Worm (Caenorhabditis elegans) whole organism, L4 larva: ENCODE results near the gene C16A3.6.

ENCODE experiments used
- F37D6.2 ChIP-seq: sonication (generic microtip); optimal IDR thresholded peaks from 2 replicates; lab custom pipeline; 2016; ENCODE audit warnings: mild to moderate bottlenecking, missing genetic modification characterization, missing compliant biosample characterization
- F49E8.2 ChIP-seq: sonication (generic microtip); optimal IDR thresholded peaks from 2 replicates; lab custom pipeline; 2016; ENCODE audit warnings: missing compliant biosample characterization, mild to moderate bottlenecking, missing genetic modification characterization, borderline replicate concordance
- R02D3.7 ChIP-seq: fragments of 150-350 bp; sonication (generic microtip); optimal IDR thresholded peaks from 3 replicates; lab custom pipeline; 2014; ENCODE audit warnings: missing biosample characterization, missing genetic modification characterization
- T26A8.4 ChIP-seq: fragments of 200-800 bp; sonication (Bioruptor generic); IDR thresholded peaks from 2 replicates; pipeline ENCODE4 v1.3.6; 2022; ENCODE audit warnings: missing genetic modification characterization, missing compliant biosample characterization
- Y105C5A.15 ChIP-seq: fragments of 200-800 bp; sonication (Bioruptor generic); IDR thresholded peaks from 2 replicates; pipeline ENCODE4 v1.3.6; 2022; ENCODE audit warnings: missing genetic modification characterization, missing compliant biosample characterization
- Y5F2A.4 ChIP-seq: fragments of 200-800 bp; sonication (Bioruptor generic); optimal IDR thresholded peaks from 2 replicates; lab custom pipeline; 2018; ENCODE audit warnings: mild to moderate bottlenecking, missing genetic modification characterization, missing compliant biosample characterization
- aha-1 ChIP-seq: fragments of 150-350 bp; peaks from one replicate; lab custom pipeline; 2014; ENCODE audit warnings: missing biosample characterization, missing genetic modification characterization
- aly-2 ChIP-seq: sonication (generic microtip); optimal IDR thresholded peaks from 2 replicates; lab custom pipeline; 2018; ENCODE audit warnings: missing biosample characterization, missing genetic modification characterization
- ama-1 ChIP-seq: fragments of 150-350 bp; optimal IDR thresholded peaks from 2 replicates; lab custom pipeline; 2014; ENCODE audit warnings: inconsistent platforms, mixed read lengths
- arid-1 ChIP-seq: fragments of 200-800 bp; sonication (Bioruptor generic); conservative IDR thresholded peaks from 2 replicates; pipeline ENCODE4 v1.3.6; 2022; ENCODE audit warnings: missing genetic modification reagents, missing genetic modification characterization, missing compliant biosample characterization
- ceh-20 ChIP-seq: fragments of 200-800 bp; sonication (Bioruptor generic); IDR thresholded peaks from 2 replicates; pipeline ENCODE4 v1.3.6; 2022; ENCODE audit warnings: missing genetic modification reagents, missing genetic modification characterization, missing compliant biosample characterization
- ctbp-1 ChIP-seq: fragments of 200-800 bp; sonication (Bioruptor generic); IDR thresholded peaks from 2 replicates; pipeline ENCODE4 v1.3.6; 2022; ENCODE audit warnings: missing genetic modification reagents, missing genetic modification characterization, missing compliant biosample characterization
- daf-16 ChIP-seq, 3 experiments: sonication (generic microtip); optimal IDR thresholded peaks; 2 replicates each; lab custom pipeline; 2016 to 2017; ENCODE audit warnings: missing genetic modification characterization in 3 of 3, missing genetic modification reagents in 3 of 3, mild to moderate bottlenecking in 2 of 3, missing compliant biosample characterization in 2 of 3, missing biosample characterization in 1 of 3, moderate library complexity in 1 of 3
- dmd-6 ChIP-seq: fragments of 200-800 bp; sonication (Bioruptor generic); IDR thresholded peaks from 2 replicates; pipeline ENCODE4 v1.3.6; 2022; ENCODE audit warnings: missing genetic modification reagents, missing genetic modification characterization, missing compliant biosample characterization
- fkh-10 ChIP-seq: fragments of 150-350 bp; optimal IDR thresholded peaks from 2 replicates; lab custom pipeline; 2014; ENCODE audit warnings: missing biosample characterization, missing genetic modification reagents, missing genetic modification characterization
- fos-1 ChIP-seq: fragments of 150-350 bp; optimal IDR thresholded peaks from 2 replicates; lab custom pipeline; 2014; ENCODE audit warnings: missing biosample characterization, missing genetic modification characterization
- gei-8 ChIP-seq: fragments of 200-800 bp; sonication (Bioruptor generic); optimal IDR thresholded peaks from 2 replicates; lab custom pipeline; 2018; ENCODE audit warnings: mild to moderate bottlenecking, missing genetic modification characterization, missing compliant biosample characterization
- hlh-11 ChIP-seq: fragments of 200-800 bp; sonication (Bioruptor generic); optimal IDR thresholded peaks from 2 replicates; lab custom pipeline; 2018; ENCODE audit warnings: mild to moderate bottlenecking, missing genetic modification characterization, missing compliant biosample characterization
- lim-7 ChIP-seq: fragments of 200-800 bp; sonication (Bioruptor generic); IDR thresholded peaks from 2 replicates; pipeline ENCODE4 v1.3.6; 2022; ENCODE audit warnings: missing genetic modification characterization, missing compliant biosample characterization
- lin-13 ChIP-seq: fragments of 150-350 bp; optimal IDR thresholded peaks from 2 replicates; lab custom pipeline; 2014; ENCODE audit warnings: missing biosample characterization, missing genetic modification reagents, missing genetic modification characterization
- lin-38 ChIP-seq: fragments of 200-800 bp; sonication (Bioruptor generic); IDR thresholded peaks from 2 replicates; pipeline ENCODE4 v1.3.6; 2022; ENCODE audit warnings: missing genetic modification reagents, missing genetic modification characterization, missing compliant biosample characterization
- madf-9 ChIP-seq: fragments of 200-800 bp; sonication (Bioruptor generic); conservative IDR thresholded peaks from 2 replicates; pipeline ENCODE4 v1.3.6; 2022; ENCODE audit warnings: missing genetic modification reagents, missing genetic modification characterization, missing compliant biosample characterization
- mdt-29 ChIP-seq: fragments of 200-800 bp; sonication (Bioruptor generic); IDR thresholded peaks from 2 replicates; pipeline ENCODE4 v1.3.6; 2022; ENCODE audit warnings: missing genetic modification reagents, missing genetic modification characterization, missing compliant biosample characterization
- mes-2 ChIP-seq: sonication (generic microtip); optimal IDR thresholded peaks from 2 replicates; lab custom pipeline; 2016; ENCODE audit warnings: missing genotype, mild to moderate bottlenecking, missing genetic modification characterization, missing compliant biosample characterization; ENCODE audit not compliant: poor library complexity, severe bottlenecking
- mxl-2 ChIP-seq: fragments of 200-800 bp; sonication (Bioruptor generic); conservative IDR thresholded peaks from 2 replicates; pipeline ENCODE4 v1.3.6; 2022; ENCODE audit warnings: missing genetic modification reagents, missing genetic modification characterization, missing compliant biosample characterization
- mxl-3 ChIP-seq: fragments of 200-800 bp; sonication (Bioruptor generic); optimal IDR thresholded peaks from 2 replicates; lab custom pipeline; 2018; ENCODE audit warnings: mild to moderate bottlenecking, missing genetic modification characterization, missing compliant biosample characterization
- nhr-10 ChIP-seq: fragments of 150-350 bp; optimal IDR thresholded peaks from 2 replicates; lab custom pipeline; 2014; ENCODE audit warnings: missing biosample characterization, missing genetic modification characterization
- nhr-102 ChIP-seq: sonication (generic microtip); optimal IDR thresholded peaks from 2 replicates; lab custom pipeline; 2016; ENCODE audit warnings: mild to moderate bottlenecking, missing genetic modification characterization, moderate library complexity, missing compliant biosample characterization
- nhr-111 ChIP-seq: fragments of 200-800 bp; sonication (Bioruptor generic); optimal IDR thresholded peaks from 2 replicates; lab custom pipeline; 2018; ENCODE audit warnings: mild to moderate bottlenecking, missing genetic modification characterization, missing compliant biosample characterization
- nhr-41 ChIP-seq: fragments of 200-800 bp; sonication (Bioruptor generic); IDR thresholded peaks from 2 replicates; pipeline ENCODE4 v1.3.6; 2022; ENCODE audit warnings: missing genetic modification reagents, missing genetic modification characterization, missing compliant biosample characterization
- nhr-48 ChIP-seq: sonication (generic microtip); optimal IDR thresholded peaks from 2 replicates; lab custom pipeline; 2016; ENCODE audit warnings: mild to moderate bottlenecking, missing genetic modification characterization, missing compliant biosample characterization
- nhr-76 ChIP-seq: fragments of 150-350 bp; optimal IDR thresholded peaks from 2 replicates; lab custom pipeline; 2014; ENCODE audit warnings: missing biosample characterization, missing genetic modification characterization
- php-3 ChIP-seq: fragments of 200-800 bp; sonication (Bioruptor generic); IDR thresholded peaks from 2 replicates; pipeline ENCODE4 v1.3.6; 2022; ENCODE audit warnings: missing genetic modification reagents, missing genetic modification characterization, missing compliant biosample characterization
- pqm-1 ChIP-seq: sonication (generic microtip); optimal IDR thresholded peaks from 2 replicates; lab custom pipeline; 2017; ENCODE audit warnings: missing biosample characterization, missing genetic modification characterization
- rbr-2 ChIP-seq: sonication (generic microtip); optimal IDR thresholded peaks from 2 replicates; lab custom pipeline; 2016; ENCODE audit warnings: missing genotype, missing genetic modification characterization, missing compliant biosample characterization
- saeg-2 ChIP-seq: fragments of 200-800 bp; sonication (Bioruptor generic); IDR thresholded peaks from 2 replicates; pipeline ENCODE4 v1.3.6; 2022; ENCODE audit warnings: missing genetic modification reagents, missing genetic modification characterization, missing compliant biosample characterization
- sdz-12 ChIP-seq: fragments of 200-800 bp; sonication (Bioruptor generic); optimal IDR thresholded peaks from 2 replicates; lab custom pipeline; 2018; ENCODE audit warnings: mild to moderate bottlenecking, missing genetic modification characterization, missing compliant biosample characterization
- set-16 ChIP-seq: fragments of 200-800 bp; sonication (Bioruptor generic); IDR thresholded peaks from 2 replicates; pipeline ENCODE4 v1.3.6; 2022; ENCODE audit warnings: missing genetic modification reagents, missing genetic modification characterization, missing compliant biosample characterization
- skn-1 ChIP-seq: fragments of 150-350 bp; optimal IDR thresholded peaks from 2 replicates; lab custom pipeline; 2014; ENCODE audit warnings: missing biosample characterization, missing genetic modification characterization
- spr-1 ChIP-seq: sonication (generic microtip); optimal IDR thresholded peaks from 2 replicates; lab custom pipeline; 2016; ENCODE audit warnings: mild to moderate bottlenecking, missing genetic modification characterization, missing compliant biosample characterization
- spr-3 ChIP-seq: fragments of 200-800 bp; sonication (Bioruptor generic); optimal IDR thresholded peaks from 2 replicates; lab custom pipeline; 2018; ENCODE audit warnings: mild to moderate bottlenecking, missing genetic modification characterization, missing compliant biosample characterization
- unc-130 ChIP-seq: sonication (generic microtip); optimal IDR thresholded peaks from 2 replicates; lab custom pipeline; 2016; ENCODE audit warnings: missing genetic modification reagents, missing genetic modification characterization, missing compliant biosample characterization
- unc-62 ChIP-seq, 3 experiments: fragments of 150-350 bp in 1 of 3; sonication (generic microtip); optimal IDR thresholded peaks in 2 of 3; peaks in 1 of 3; 1 replicate in 1 of 3; 2 replicates in 2 of 3; lab custom pipeline; 2014 to 2017; ENCODE audit warnings: missing biosample characterization in 3 of 3, missing genetic modification characterization in 3 of 3, missing genetic modification reagents in 3 of 3, missing genotype in 1 of 3
- vab-7 ChIP-seq: fragments of 200-800 bp; sonication (Bioruptor generic); IDR thresholded peaks from 2 replicates; pipeline ENCODE4 v1.3.6; 2022; ENCODE audit warnings: missing genetic modification reagents, missing genetic modification characterization, missing compliant biosample characterization
- zfp-3 ChIP-seq: fragments of 200-800 bp; sonication (Bioruptor generic); conservative IDR thresholded peaks from 2 replicates; pipeline ENCODE4 v1.3.6; 2022; ENCODE audit warnings: missing genetic modification reagents, missing genetic modification characterization, missing compliant biosample characterization
- zip-11 ChIP-seq: fragments of 200-800 bp; sonication (Bioruptor generic); IDR thresholded peaks from 2 replicates; pipeline ENCODE4 v1.3.6; 2022; ENCODE audit warnings: missing genetic modification characterization, missing compliant biosample characterization

C16A3.6 gene

DNA sequence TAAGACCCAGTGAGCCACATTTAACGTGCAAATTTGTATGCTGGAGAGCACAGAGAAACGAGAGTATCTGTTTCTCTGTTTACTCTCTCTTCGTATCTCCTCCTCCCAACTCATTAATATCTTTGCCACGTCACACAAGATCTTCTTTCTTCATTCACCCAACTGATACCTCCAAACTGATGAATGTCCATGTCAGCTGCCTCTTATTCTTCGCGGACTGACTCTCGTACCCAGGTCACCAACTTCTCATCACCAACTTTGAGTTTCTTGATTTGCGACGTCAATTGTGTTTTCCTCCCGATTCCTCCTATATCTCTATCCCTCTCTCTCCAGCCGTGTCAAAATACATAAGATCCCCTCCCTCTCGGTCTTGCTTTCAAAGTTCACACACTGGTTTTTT, 23.3 kb downstream of the C16A3.6 start:
- no peak for TF ChIP-seq R02D3.7
- TF ChIP-seq aly-2 (tag; lab: Kevin White, UChicago), result no peak
- TF ChIP-seq unc-130, result no peak
- TF ChIP-seq Y5F2A.4, result no peak
- no peak for TF ChIP-seq mes-2
- TF ChIP-seq zip-11, result no peak
- TF ChIP-seq daf-16 (GFP tag; optimal IDR thresholded peaks at IDR 0.05; lab: Kevin White, UChicago), result peak in 1 of 2 experiments; percentile 64
- no peak for TF ChIP-seq daf-16 (tag; optimal IDR thresholded peaks at IDR 0.05; lab: Kevin White, UChicago)
- peak; percentile 35 for TF ChIP-seq hlh-11 (tag; lab: Kevin White, UChicago)
- TF ChIP-seq pqm-1 (tag; lab: Kevin White, UChicago), result no peak
- TF ChIP-seq arid-1 (GFP tag; lab: Robert Waterston, UW), result no peak
- TF ChIP-seq unc-62 (GFP tag; optimal IDR thresholded peaks at IDR 0.05 in 1 of 2; lab: Kevin White, UChicago), result peak in 1 of 2 experiments; percentile 74
- TF ChIP-seq unc-62 (tag; optimal IDR thresholded peaks at IDR 0.05; lab: Kevin White, UChicago), result no peak
- TF ChIP-seq spr-3 (GFP tag; lab: Kevin White, UChicago), result no peak
- TF ChIP-seq aha-1 (tag; lab: Kevin White, UChicago), result no peak
- TF ChIP-seq nhr-111, result no peak
- no peak for TF ChIP-seq mxl-3

DNA sequence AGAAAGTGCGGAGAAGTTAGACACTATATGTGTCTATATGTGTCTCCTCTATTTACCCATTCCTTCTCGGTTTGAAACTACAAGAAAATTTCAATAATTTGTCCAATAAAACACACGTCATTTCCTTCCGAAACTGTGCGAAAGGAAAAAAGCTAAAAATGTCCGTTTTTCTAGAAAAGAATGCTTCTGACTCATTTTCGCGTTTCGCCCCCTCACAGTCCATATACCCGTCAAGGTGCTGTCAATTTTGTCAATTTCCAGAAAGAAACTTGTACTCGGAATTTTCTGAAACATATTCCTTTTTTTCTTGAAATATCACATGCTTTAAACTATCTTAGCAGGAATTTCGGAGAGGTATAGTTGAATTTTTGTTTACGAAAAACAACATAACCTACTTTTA, 23.8 kb downstream of the C16A3.6 start:
- no peak for TF ChIP-seq F37D6.2 (tag; lab: Kevin White, UChicago)
- TF ChIP-seq php-3 (GFP tag; lab: Robert Waterston, UW), result no peak
- no peak for TF ChIP-seq sdz-12 (GFP tag; lab: Kevin White, UChicago)
- TF ChIP-seq dmd-6, result peak; percentile 67
- no peak for TF ChIP-seq hlh-11 (tag; lab: Kevin White, UChicago)
- no peak for TF ChIP-seq nhr-10
- TF ChIP-seq T26A8.4 (GFP tag; lab: Robert Waterston, UW), result no peak
- TF ChIP-seq zfp-3, result no peak
- no peak for TF ChIP-seq lim-7 (GFP tag; lab: Robert Waterston, UW)
- no peak for TF ChIP-seq gei-8
- TF ChIP-seq mxl-2, result no peak
- TF ChIP-seq fos-1 (tag; lab: Kevin White, UChicago), result no peak
- no peak for TF ChIP-seq Y105C5A.15 (GFP tag; lab: Robert Waterston, UW)
- no peak for TF ChIP-seq nhr-41 (GFP tag; lab: Robert Waterston, UW)
- no peak for TF ChIP-seq ctbp-1 (GFP tag; lab: Robert Waterston, UW)
- TF ChIP-seq ama-1 (lab: Kevin White, UChicago), result no peak
- no peak for TF ChIP-seq nhr-102 (tag; lab: Kevin White, UChicago)
- TF ChIP-seq vab-7 (GFP tag; lab: Robert Waterston, UW), result no peak
- no peak for TF ChIP-seq saeg-2 (GFP tag; lab: Robert Waterston, UW)
- TF ChIP-seq unc-62 (GFP tag; optimal IDR thresholded peaks at IDR 0.05 in 1 of 2; lab: Kevin White, UChicago), result peak in 1 of 2 experiments; percentile 83
- TF ChIP-seq unc-62 (tag; optimal IDR thresholded peaks at IDR 0.05; lab: Kevin White, UChicago), result no peak
- TF ChIP-seq rbr-2 (tag; lab: Kevin White, UChicago), result no peak
- no peak for TF ChIP-seq F49E8.2 (tag; lab: Kevin White, UChicago)
- no peak for TF ChIP-seq mxl-3
- no peak for TF ChIP-seq skn-1 (tag; lab: Kevin White, UChicago)
- TF ChIP-seq mdt-29 (GFP tag; lab: Robert Waterston, UW), result peak; percentile 34; the same call in 1 of the 2 replicates
- no peak for TF ChIP-seq nhr-76 (tag; lab: Kevin White, UChicago)
- no peak for TF ChIP-seq nhr-48 (tag; lab: Kevin White, UChicago)
- no peak for TF ChIP-seq lin-38 (GFP tag; lab: Robert Waterston, UW)
- no peak for TF ChIP-seq lin-13 (GFP tag; lab: Kevin White, UChicago)
- no peak for TF ChIP-seq spr-1
- TF ChIP-seq ceh-20 (GFP tag; lab: Robert Waterston, UW), result no peak
- TF ChIP-seq fkh-10 (GFP tag; lab: Kevin White, UChicago), result no peak
- no peak for TF ChIP-seq set-16 (GFP tag; lab: Robert Waterston, UW)
- no peak for TF ChIP-seq madf-9 (GFP tag; lab: Robert Waterston, UW)
- TF ChIP-seq aha-1 (tag; lab: Kevin White, UChicago), result peak; percentile 56
- TF ChIP-seq, all 104 proteins: peak for 4
